Fruit fly (Drosophila melanogaster) Kc167 (cell line): ENCODE measurements around the gene slp2.

Experiments
- Myc ChIP-seq: fragments of >200 bp; optimal IDR thresholded peaks from 2 replicates; lab custom pipeline; 2017; ENCODE audit warnings: missing external identifiers
- insv ChIP-seq: fragments of >200 bp; optimal IDR thresholded peaks from 3 replicates; lab custom pipeline; 2018; ENCODE audit warnings: missing external identifiers
- psq ChIP-seq: fragments of >200 bp; optimal IDR thresholded peaks from 2 replicates; lab custom pipeline; 2017; ENCODE audit warnings: missing external identifiers

DNA sequence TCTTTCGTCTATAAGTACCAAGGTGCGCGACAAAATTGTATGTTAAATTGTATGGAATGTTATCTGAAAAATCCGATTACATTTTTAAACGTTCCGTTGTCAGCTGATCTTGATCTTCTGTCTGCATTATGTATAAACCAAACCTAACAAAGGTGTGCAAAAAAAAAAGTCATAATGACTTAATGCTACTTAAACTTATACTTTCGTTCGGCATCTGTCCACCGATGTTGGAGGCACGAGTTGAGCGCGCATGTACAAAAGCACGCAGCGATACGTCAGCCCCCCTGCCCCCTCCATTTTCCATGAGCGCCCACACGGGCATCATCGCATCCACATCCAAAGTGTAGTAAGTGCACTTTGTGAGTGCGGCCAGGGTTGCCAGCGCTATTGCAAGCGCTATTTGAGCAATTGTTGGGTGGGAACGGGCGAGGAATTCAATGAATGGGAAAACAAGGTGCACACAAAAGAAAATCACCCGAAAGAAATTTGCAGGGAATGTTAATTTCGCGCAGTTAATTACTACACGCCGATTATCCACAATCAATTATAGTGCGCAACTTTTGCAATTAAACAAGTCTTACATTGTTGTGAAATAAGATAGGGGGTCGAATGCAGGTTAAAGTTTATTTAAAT lies 31.9 kb upstream of the slp2 start:
- no peak for TF ChIP-seq insv (lab: Kevin White, UChicago)
- TF ChIP-seq psq: no peak
- TF ChIP-seq Myc: no peak
